Fruit fly (Drosophila melanogaster): ENCODE measurements around the gene Gnpnat.
A peak's percentile ranks its signal among the peaks of the same experiment; 100 is the strongest.

Gnpnat gene

dm6 chr3R:29774360-29775193, 36.5 kb downstream of the Gnpnat start:
- no peak; the same call in 1 of the 2 replicates for TF ChIP-seq CG12605 (GFP tag; IDR thresholded peaks at IDR 0.05)
- no peak for TF ChIP-seq CG15710 (tag; optimal IDR thresholded peaks at IDR 0.05)
- TF ChIP-seq Snoo (tag; optimal IDR thresholded peaks at IDR 0.05): no peak
- peak; percentile 9 for TF ChIP-seq gl (tag; optimal IDR thresholded peaks at IDR 0.05)
- TF ChIP-seq Ets98B (GFP tag; IDR thresholded peaks at IDR 0.05): peak; percentile 56; the same call in 1 of the 2 replicates
- no peak for TF ChIP-seq CG8159 (tag; optimal IDR thresholded peaks at IDR 0.05)
- TF ChIP-seq Pif1A (GFP tag; optimal IDR thresholded peaks at IDR 0.05): no peak
- TF ChIP-seq fd96Ca (GFP tag; IDR thresholded peaks at IDR 0.05): peak; percentile 47; the same call in 2 of the 3 replicates
- TF ChIP-seq CG9948 (tag; optimal IDR thresholded peaks at IDR 0.05): no peak
- TF ChIP-seq EcR (GFP tag; optimal IDR thresholded peaks at IDR 0.05): peak; percentile 41
- TF ChIP-seq CG32121 (GFP tag; IDR thresholded peaks at IDR 0.05): peak; percentile 26; the same call in 1 of the 2 replicates
- no peak for TF ChIP-seq Pif1B (GFP tag; optimal IDR thresholded peaks at IDR 0.05)
- no peak for TF ChIP-seq CG8301 (tag; optimal IDR thresholded peaks at IDR 0.05)
- no peak for TF ChIP-seq D1 (tag; optimal IDR thresholded peaks at IDR 0.05)
- peak; percentile 50 for TF ChIP-seq CG13204 (GFP tag; optimal IDR thresholded peaks at IDR 0.05)
- TF ChIP-seq CG17806 (tag; optimal IDR thresholded peaks at IDR 0.05): no peak
- TF ChIP-seq CG34367 (tag; optimal IDR thresholded peaks at IDR 0.05): no peak
- TF ChIP-seq CG14655 (GFP tag; optimal IDR thresholded peaks at IDR 0.05): no peak
- no peak for TF ChIP-seq CG4496 (GFP tag; IDR thresholded peaks at IDR 0.05)
- no peak for TF ChIP-seq CG10348 (GFP tag; IDR thresholded peaks at IDR 0.05)
- no peak for TF ChIP-seq rn (GFP tag; IDR thresholded peaks at IDR 0.05)

DNA sequence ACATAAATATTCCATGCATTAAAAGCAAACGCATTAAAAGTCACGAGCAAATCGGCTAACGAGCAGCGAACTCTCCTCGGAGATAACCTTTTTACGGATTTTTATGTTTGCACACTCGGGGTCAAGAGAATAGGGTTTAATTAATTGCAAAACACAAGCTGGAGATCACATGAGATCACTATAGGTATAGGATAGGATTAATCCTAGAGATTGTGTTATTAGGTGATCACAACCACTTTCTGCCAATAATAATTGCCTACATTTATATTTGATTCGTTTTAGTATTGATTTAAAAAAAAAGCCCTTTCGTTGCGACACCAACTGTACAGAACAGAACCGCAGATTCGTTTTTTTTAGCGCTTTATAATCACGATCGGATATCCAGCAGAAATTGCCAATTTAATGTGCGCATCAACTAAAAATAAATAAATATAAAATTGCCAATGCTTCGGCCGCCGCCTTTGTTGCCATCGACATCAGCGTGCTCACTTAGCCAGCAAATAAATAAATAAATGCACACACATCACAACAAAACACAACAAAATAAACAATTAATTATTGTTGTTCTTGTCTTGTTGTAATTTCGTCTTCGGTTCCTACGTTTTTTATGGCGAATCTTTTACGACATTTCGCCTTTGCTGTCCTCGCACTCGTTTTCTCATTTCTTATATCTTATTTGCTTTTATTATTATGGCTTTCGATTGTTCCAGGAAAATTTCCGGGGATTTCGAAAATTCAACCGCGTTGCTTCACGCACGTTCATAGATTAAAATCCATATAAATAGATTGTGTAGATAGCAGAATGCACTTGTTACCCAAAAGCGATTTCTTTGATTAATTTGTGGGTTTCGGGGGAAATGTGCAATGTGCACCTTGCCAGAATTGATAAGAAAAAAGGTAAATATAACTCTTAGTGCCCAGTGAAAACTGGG, 37.9 kb downstream of the Gnpnat start:
- TF ChIP-seq CG8159 (tag; optimal IDR thresholded peaks at IDR 0.05) (peak; percentile 59), CG13204 (GFP tag; optimal IDR thresholded peaks at IDR 0.05) (no peak), CG32121 (GFP tag; IDR thresholded peaks at IDR 0.05) (no peak), CG14655 (GFP tag; optimal IDR thresholded peaks at IDR 0.05) (peak; percentile 7), rn (GFP tag; IDR thresholded peaks at IDR 0.05) (no peak), fd96Ca (GFP tag; IDR thresholded peaks at IDR 0.05) (no peak), D1 (tag; optimal IDR thresholded peaks at IDR 0.05) (no peak), gl (tag; optimal IDR thresholded peaks at IDR 0.05) (no peak), CG17806 (tag; optimal IDR thresholded peaks at IDR 0.05) (peak; percentile 5), CG9948 (tag; optimal IDR thresholded peaks at IDR 0.05) (peak; percentile 7)

- TF ChIP-seq CG34367 (tag; optimal IDR thresholded peaks at IDR 0.05): no peak
- TF ChIP-seq CG10348 (GFP tag; IDR thresholded peaks at IDR 0.05): no peak
- TF ChIP-seq CG4496 (GFP tag; IDR thresholded peaks at IDR 0.05): no peak
- TF ChIP-seq CG32121 (GFP tag; IDR thresholded peaks at IDR 0.05): no peak
- TF ChIP-seq CG15710 (tag; optimal IDR thresholded peaks at IDR 0.05): no peak
- TF ChIP-seq gl (tag; optimal IDR thresholded peaks at IDR 0.05): no peak
- TF ChIP-seq rn (GFP tag; IDR thresholded peaks at IDR 0.05): no peak
- TF ChIP-seq CG9948 (tag; optimal IDR thresholded peaks at IDR 0.05): no peak
- no peak for TF ChIP-seq EcR (GFP tag; optimal IDR thresholded peaks at IDR 0.05)
- TF ChIP-seq CG13204 (GFP tag; optimal IDR thresholded peaks at IDR 0.05): no peak
Observed at dm6 chr3R:29777213-29777612, 39.1 kb downstream of the Gnpnat start.

DNA sequence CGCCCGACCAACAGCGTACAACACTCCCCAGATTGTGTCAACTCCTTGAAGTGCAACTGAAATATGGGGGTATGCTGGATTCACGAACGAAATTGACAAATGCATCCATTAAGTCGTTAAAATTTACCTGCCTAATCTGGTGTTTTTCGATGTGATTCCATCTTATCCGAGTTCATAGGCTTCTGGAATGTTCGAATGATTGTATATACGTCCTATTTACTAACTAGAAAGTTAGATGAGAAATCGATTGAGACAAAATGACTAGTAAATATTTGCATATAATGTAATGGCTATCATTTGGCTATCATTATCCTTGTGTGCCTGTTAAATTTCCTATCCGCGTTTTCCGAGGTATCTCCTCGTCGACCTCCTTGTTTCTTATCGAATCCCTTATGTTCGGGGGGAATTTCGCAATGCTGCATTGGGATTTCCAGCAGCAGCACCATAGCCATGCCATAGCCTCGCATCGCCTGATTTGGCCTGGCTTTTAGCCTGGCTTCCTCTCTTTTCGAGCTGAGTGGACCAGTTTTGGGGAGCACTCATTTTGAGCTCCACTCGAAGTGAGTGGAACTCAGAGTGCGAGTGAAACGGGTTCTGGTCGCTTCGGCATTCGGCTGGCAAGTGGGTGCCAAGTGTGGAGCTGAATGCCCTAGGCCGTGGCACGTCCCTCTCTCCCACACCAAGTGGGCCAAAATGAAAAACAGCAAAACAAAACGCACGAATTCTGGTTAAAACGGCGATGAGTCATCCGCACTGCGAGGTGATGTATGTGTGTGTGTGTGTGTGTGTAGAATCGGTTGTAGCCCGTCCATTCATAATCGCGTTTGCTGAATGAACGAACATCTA, 40.3 kb downstream of the Gnpnat start:
- TF ChIP-seq CG8301 (tag; optimal IDR thresholded peaks at IDR 0.05): peak; percentile 19
- peak; percentile 62 for TF ChIP-seq Pif1A (GFP tag; optimal IDR thresholded peaks at IDR 0.05)
- peak; percentile 26 for TF ChIP-seq CG13204 (GFP tag; optimal IDR thresholded peaks at IDR 0.05)
- no peak; the same call in 1 of the 2 replicates for TF ChIP-seq Ets98B (GFP tag; IDR thresholded peaks at IDR 0.05)
- TF ChIP-seq CG34367 (tag; optimal IDR thresholded peaks at IDR 0.05): peak; percentile 39
- peak; percentile 33; the same call in 1 of the 2 replicates for TF ChIP-seq CG12605 (GFP tag; IDR thresholded peaks at IDR 0.05)
- TF ChIP-seq CG17806 (tag; optimal IDR thresholded peaks at IDR 0.05): peak; percentile 36
- no peak for TF ChIP-seq gl (tag; optimal IDR thresholded peaks at IDR 0.05)
- TF ChIP-seq CG15710 (tag; optimal IDR thresholded peaks at IDR 0.05): peak; percentile 50
- 0 out of 3 replicates have a peak, but pooled peaks have one; percentile 8 for TF ChIP-seq CG4496 (GFP tag; IDR thresholded peaks at IDR 0.05)
- TF ChIP-seq CG14655 (GFP tag; optimal IDR thresholded peaks at IDR 0.05): peak; percentile 39
- TF ChIP-seq Pif1B (GFP tag; optimal IDR thresholded peaks at IDR 0.05): peak; percentile 22
- peak; percentile 56 for TF ChIP-seq CG9948 (tag; optimal IDR thresholded peaks at IDR 0.05)
- TF ChIP-seq Snoo (tag; optimal IDR thresholded peaks at IDR 0.05): peak; percentile 60
- TF ChIP-seq CG10348 (GFP tag; IDR thresholded peaks at IDR 0.05): no peak
- no peak for TF ChIP-seq rn (GFP tag; IDR thresholded peaks at IDR 0.05)
- TF ChIP-seq fd96Ca (GFP tag; IDR thresholded peaks at IDR 0.05): 0 out of 3 replicates have a peak, but pooled peaks have one; percentile 32
- TF ChIP-seq CG32121 (GFP tag; IDR thresholded peaks at IDR 0.05): no peak
- TF ChIP-seq CG8159 (tag; optimal IDR thresholded peaks at IDR 0.05): peak; percentile 66
- no peak for TF ChIP-seq D1 (tag; optimal IDR thresholded peaks at IDR 0.05)
- peak; percentile 68 for TF ChIP-seq EcR (GFP tag; optimal IDR thresholded peaks at IDR 0.05)
